Worm (Caenorhabditis elegans) whole organism, young adult: ENCODE measurements around the gene F18F11.4.

Source experiments
- B0019.2 ChIP-seq: fragments of 200-800 bp; sonication (Bioruptor generic); conservative IDR thresholded peaks from 2 replicates; pipeline ENCODE4 v1.3.6; 2022; ENCODE audit warnings: missing genetic modification reagents, missing genetic modification characterization, missing compliant biosample characterization
- B0035.1 ChIP-seq: sonication (generic microtip); optimal IDR thresholded peaks from 2 replicates; lab custom pipeline; 2016; ENCODE audit warnings: missing genetic modification characterization, mild to moderate bottlenecking, missing compliant biosample characterization, missing genotype, missing genetic modification reagents
- B0336.3 ChIP-seq: fragments of 200-800 bp; sonication (Bioruptor generic); IDR thresholded peaks from 2 replicates; pipeline ENCODE4 v1.3.6; 2022; ENCODE audit warnings: missing genetic modification characterization, missing compliant biosample characterization
- C17E4.6 ChIP-seq: fragments of 200-800 bp; sonication (Bioruptor generic); IDR thresholded peaks from 2 replicates; pipeline ENCODE4 v1.3.6; 2022; ENCODE audit warnings: missing genetic modification reagents, missing genetic modification characterization, missing compliant biosample characterization
- D2030.7 ChIP-seq: fragments of 200-800 bp; sonication (Bioruptor generic); IDR thresholded peaks from 2 replicates; pipeline ENCODE4 v1.3.6; 2022; ENCODE audit warnings: missing genetic modification reagents, missing genetic modification characterization, missing compliant biosample characterization
- F23B12.7 ChIP-seq: sonication (generic microtip); optimal IDR thresholded peaks from 2 replicates; lab custom pipeline; 2017; ENCODE audit warnings: missing genetic modification characterization, mild to moderate bottlenecking, missing compliant biosample characterization, antibody characterized with exemption, moderate library complexity; ENCODE audit not compliant: insufficient read depth
- F49E8.2 ChIP-seq: sonication (generic microtip); optimal IDR thresholded peaks from 3 replicates; lab custom pipeline; 2017; ENCODE audit warnings: missing genetic modification characterization, mild to moderate bottlenecking, missing compliant biosample characterization, antibody characterized with exemption, moderate library complexity; ENCODE audit not compliant: insufficient read depth
- Y67H2A.10 ChIP-seq: fragments of 200-800 bp; sonication (Bioruptor generic); conservative IDR thresholded peaks from 2 replicates; pipeline ENCODE4 v1.3.6; 2022; ENCODE audit warnings: missing genetic modification reagents, missing genetic modification characterization, missing compliant biosample characterization
- ama-1 ChIP-seq, 3 experiments: fragments of 150-350 bp in 1 of 3; sonication (generic microtip) in 2 of 3; optimal IDR thresholded peaks; 2 replicates each; lab custom pipeline; 2014 to 2018; ENCODE audit warnings: missing biosample characterization in 2 of 3, missing genetic modification characterization in 2 of 3, missing genetic modification reagents in 2 of 3
- athp-1 ChIP-seq: sonication (generic microtip); optimal IDR thresholded peaks from 2 replicates; lab custom pipeline; 2017; ENCODE audit warnings: mild to moderate bottlenecking, missing genetic modification characterization, missing compliant biosample characterization
- ccch-3 ChIP-seq: fragments of 200-800 bp; sonication (Bioruptor generic); optimal IDR thresholded peaks from 2 replicates; lab custom pipeline; 2018; ENCODE audit warnings: mild to moderate bottlenecking, missing genetic modification characterization, missing compliant biosample characterization
- ceh-100 ChIP-seq: fragments of 200-800 bp; sonication (Bioruptor generic); IDR thresholded peaks from 2 replicates; pipeline ENCODE4 v1.3.6; 2022; ENCODE audit warnings: missing genetic modification reagents, missing genetic modification characterization, missing compliant biosample characterization
- ceh-27 ChIP-seq: fragments of 200-800 bp; sonication (Bioruptor generic); optimal IDR thresholded peaks from 2 replicates; lab custom pipeline; 2018; ENCODE audit warnings: mild to moderate bottlenecking, missing genetic modification characterization, moderate library complexity, missing compliant biosample characterization
- dox-1 ChIP-seq: fragments of 200-800 bp; sonication (Bioruptor generic); IDR thresholded peaks from 2 replicates; pipeline ENCODE4 v1.3.6; 2022; ENCODE audit warnings: missing genetic modification reagents, missing genetic modification characterization, missing compliant biosample characterization
- dpl-1 ChIP-seq: fragments of 150-350 bp; optimal IDR thresholded peaks from 2 replicates; lab custom pipeline; 2014; ENCODE audit warnings: missing biosample characterization, missing genetic modification reagents, missing genetic modification characterization
- efl-1 ChIP-seq: fragments of 150-350 bp; optimal IDR thresholded peaks from 2 replicates; lab custom pipeline; 2014; ENCODE audit warnings: missing biosample characterization, missing genetic modification reagents, missing genetic modification characterization
- egl-18 ChIP-seq: fragments of 200-800 bp; sonication (Bioruptor generic); IDR thresholded peaks from 2 replicates; pipeline ENCODE4 v1.3.6; 2022; ENCODE audit warnings: missing genetic modification reagents, missing genetic modification characterization, missing compliant biosample characterization
- egl-44 ChIP-seq: fragments of 200-800 bp; sonication (Bioruptor generic); IDR thresholded peaks from 2 replicates; pipeline ENCODE4 v1.3.6; 2022; ENCODE audit warnings: missing genetic modification reagents, missing genetic modification characterization, missing compliant biosample characterization
- egrh-3 ChIP-seq: fragments of 200-800 bp; sonication (Bioruptor generic); IDR thresholded peaks from 2 replicates; pipeline ENCODE4 v1.3.6; 2022; ENCODE audit warnings: missing genetic modification reagents, missing genetic modification characterization, missing compliant biosample characterization
- hlh-26 ChIP-seq: fragments of 200-800 bp; sonication (Bioruptor generic); conservative IDR thresholded peaks from 2 replicates; pipeline ENCODE4 v1.3.6; 2022; ENCODE audit warnings: missing genetic modification reagents, missing genetic modification characterization, missing compliant biosample characterization
- hmg-20 ChIP-seq: fragments of 200-800 bp; sonication (Bioruptor generic); IDR thresholded peaks from 2 replicates; pipeline ENCODE4 v1.3.6; 2022; ENCODE audit warnings: missing genetic modification reagents, missing genetic modification characterization, missing compliant biosample characterization
- lag-1 ChIP-seq: fragments of 200-800 bp; sonication (Bioruptor generic); IDR thresholded peaks from 2 replicates; pipeline ENCODE4 v1.3.6; 2022; ENCODE audit warnings: missing genetic modification reagents, missing genetic modification characterization, missing compliant biosample characterization
- let-607 ChIP-seq, 2 experiments: fragments of 200-800 bp in 1 of 2; sonication (Bioruptor generic) in 1 of 2; sonication (generic microtip) in 1 of 2; optimal IDR thresholded peaks; 2 replicates each; lab custom pipeline; 2016 to 2018; ENCODE audit warnings: mild to moderate bottlenecking in 2 of 2, missing compliant biosample characterization in 2 of 2, missing genetic modification characterization in 2 of 2, moderate library complexity in 2 of 2, missing genotype in 1 of 2
- lin-26 ChIP-seq: fragments of 200-800 bp; sonication (Bioruptor generic); IDR thresholded peaks from 2 replicates; pipeline ENCODE4 v1.3.6; 2022; ENCODE audit warnings: missing genetic modification reagents, missing genetic modification characterization, missing compliant biosample characterization
- lin-35 ChIP-seq, 3 experiments: fragments of 150-350 bp in 2 of 3; sonication (generic microtip) in 1 of 3; optimal IDR thresholded peaks; 2 replicates each; lab custom pipeline; 2014 to 2018; ENCODE audit warnings: missing biosample characterization in 3 of 3, missing genetic modification characterization in 3 of 3, missing genetic modification reagents in 3 of 3
- lin-54 ChIP-seq: fragments of 200-800 bp; sonication (Bioruptor generic); optimal IDR thresholded peaks from 2 replicates; lab custom pipeline; 2018; ENCODE audit warnings: mild to moderate bottlenecking, missing genetic modification characterization, missing compliant biosample characterization
- lsl-1 ChIP-seq: fragments of 200-800 bp; sonication (Bioruptor generic); optimal IDR thresholded peaks from 2 replicates; lab custom pipeline; 2018; ENCODE audit warnings: mild to moderate bottlenecking, missing genetic modification characterization, moderate library complexity, missing compliant biosample characterization
- lsy-27 ChIP-seq: sonication (generic microtip); optimal IDR thresholded peaks from 2 replicates; lab custom pipeline; 2017; ENCODE audit warnings: missing genetic modification characterization, mild to moderate bottlenecking, missing compliant biosample characterization, antibody characterized with exemption, missing genotype, borderline replicate concordance; ENCODE audit not compliant: insufficient read depth
- madf-3 ChIP-seq: fragments of 200-800 bp; sonication (Bioruptor generic); IDR thresholded peaks from 2 replicates; pipeline ENCODE4 v1.3.6; 2022; ENCODE audit warnings: missing genetic modification reagents, missing genetic modification characterization, missing compliant biosample characterization
- madf-6 ChIP-seq: fragments of 200-800 bp; sonication (Bioruptor generic); IDR thresholded peaks from 2 replicates; pipeline ENCODE4 v1.3.6; 2022; ENCODE audit warnings: missing genetic modification reagents, missing genetic modification characterization, missing compliant biosample characterization
- mcd-1 ChIP-seq: fragments of 200-800 bp; sonication (Bioruptor generic); IDR thresholded peaks from 2 replicates; pipeline ENCODE4 v1.3.6; 2022; ENCODE audit warnings: missing genetic modification reagents, missing genetic modification characterization, missing compliant biosample characterization
- mes-4 ChIP-seq: sonication (generic microtip); optimal IDR thresholded peaks from 2 replicates; lab custom pipeline; 2016; ENCODE audit warnings: missing genotype, missing genetic modification characterization, missing compliant biosample characterization
- mxl-1 ChIP-seq: sonication (generic microtip); optimal IDR thresholded peaks from 2 replicates; lab custom pipeline; 2016; ENCODE audit warnings: missing genetic modification characterization, missing compliant biosample characterization
- nfyb-1 ChIP-seq: fragments of 200-800 bp; sonication (Bioruptor generic); IDR thresholded peaks from 2 replicates; pipeline ENCODE4 v1.3.6; 2022; ENCODE audit warnings: missing genetic modification reagents, missing genetic modification characterization, missing compliant biosample characterization
- nhr-27 ChIP-seq: fragments of 200-800 bp; sonication (Bioruptor generic); optimal IDR thresholded peaks from 2 replicates; lab custom pipeline; 2018; ENCODE audit warnings: mild to moderate bottlenecking, missing genetic modification characterization, moderate library complexity, missing compliant biosample characterization
- nhr-80 ChIP-seq: sonication (generic microtip); optimal IDR thresholded peaks from 2 replicates; lab custom pipeline; 2016; ENCODE audit warnings: missing genetic modification characterization, missing compliant biosample characterization
- rec-8 ChIP-seq, 2 experiments: sonication (generic microtip); optimal IDR thresholded peaks; 2 replicates each; lab custom pipeline; 2016; ENCODE audit warnings: mild to moderate bottlenecking in 2 of 2, missing genetic modification characterization in 2 of 2, missing genetic modification reagents in 2 of 2, missing genotype in 2 of 2, missing biosample characterization in 1 of 2, missing compliant biosample characterization in 1 of 2, moderate library complexity in 1 of 2
- repo-1 ChIP-seq: sonication (generic microtip); optimal IDR thresholded peaks from 2 replicates; lab custom pipeline; 2017; ENCODE audit warnings: mild to moderate bottlenecking, missing genetic modification characterization, missing compliant biosample characterization
- sea-2 ChIP-seq: fragments of 200-800 bp; sonication (Bioruptor generic); IDR thresholded peaks from 2 replicates; pipeline ENCODE4 v1.3.6; 2022; ENCODE audit warnings: missing genetic modification characterization, missing compliant biosample characterization
- tlf-1 ChIP-seq: fragments of 200-800 bp; sonication (Bioruptor generic); optimal IDR thresholded peaks from 2 replicates; lab custom pipeline; 2018; ENCODE audit warnings: mild to moderate bottlenecking, missing genetic modification characterization, missing compliant biosample characterization
- zim-3 ChIP-seq: sonication (generic microtip); optimal IDR thresholded peaks from 2 replicates; lab custom pipeline; 2017; ENCODE audit warnings: mild to moderate bottlenecking, missing genetic modification characterization, moderate library complexity, missing compliant biosample characterization

Gene F18F11.4

DNA sequence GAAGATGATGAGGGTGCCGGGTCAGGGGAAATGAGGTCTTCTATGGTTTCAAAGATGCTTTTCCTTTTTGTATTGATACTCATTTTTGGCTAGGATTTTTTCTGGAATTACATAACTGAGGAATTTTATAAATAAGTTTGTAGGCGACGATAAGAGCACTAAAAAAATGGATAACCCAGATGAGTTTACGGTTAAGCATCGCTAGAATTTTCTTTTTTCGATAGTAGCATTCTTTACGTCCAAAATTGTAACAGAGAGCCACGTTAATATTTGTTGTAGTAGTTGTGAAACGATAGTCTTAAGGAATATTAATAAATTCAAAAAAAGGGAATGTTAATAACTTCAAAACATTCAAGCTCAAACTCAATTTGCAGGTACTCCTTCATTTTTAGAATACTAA, 17.0 kb upstream of the F18F11.4 start, which contains the start of gene snai-1:
Gene snai-1, minus strand, starts transcription at position 101 of the 400 bp plus-strand sequence.
- TF ChIP-seq repo-1 (tag; lab: Kevin White, UChicago) (no peak), ceh-100 (no peak), mcd-1 (GFP tag; lab: Robert Waterston, UW) (no peak), nfyb-1 (no peak), athp-1 (tag; lab: Kevin White, UChicago) (no peak), rec-8 (tag; optimal IDR thresholded peaks at IDR 0.05; lab: Kevin White, UChicago) (no peak), ama-1 (optimal IDR thresholded peaks at IDR 0.05; lab: Kevin White, UChicago) (no peak), ama-1 (GFP tag; optimal IDR thresholded peaks at IDR 0.05; lab: Kevin White, UChicago) (no peak), dpl-1 (GFP tag; lab: Kevin White, UChicago) (no peak), dox-1 (GFP tag; lab: Robert Waterston, UW) (no peak), lin-35 (GFP tag; optimal IDR thresholded peaks at IDR 0.05; lab: Kevin White, UChicago) (no peak), B0035.1 (tag; lab: Kevin White, UChicago) (no peak), zim-3 (tag; lab: Kevin White, UChicago) (no peak), nhr-27 (tag; lab: Kevin White, UChicago) (no peak), madf-6 (GFP tag; lab: Robert Waterston, UW) (no peak), madf-3 (GFP tag; lab: Robert Waterston, UW) (no peak), F23B12.7 (tag; lab: Kevin White, UChicago) (no peak), hlh-26 (GFP tag; lab: Robert Waterston, UW) (no peak), mxl-1 (no peak)

DNA sequence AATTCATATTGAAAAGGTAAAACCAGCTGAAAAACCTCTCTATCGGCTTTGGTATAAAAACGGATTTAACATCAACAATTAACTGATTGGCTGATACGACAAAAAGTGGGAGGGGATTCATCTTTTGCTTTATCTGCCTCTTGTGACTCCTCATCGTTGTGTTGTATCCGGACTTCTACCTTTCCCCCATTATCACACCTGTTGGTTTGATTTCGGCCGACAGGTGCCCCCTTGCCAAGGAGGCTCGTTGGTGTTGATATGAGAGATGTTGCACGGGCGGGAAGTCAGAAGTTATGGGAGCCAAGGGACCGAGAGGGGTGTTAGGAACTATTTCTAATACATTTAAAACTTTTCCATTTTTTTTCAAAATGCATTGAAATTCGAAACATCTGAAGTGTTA, 16.1 kb upstream of the F18F11.4 start:
- TF ChIP-seq tlf-1 (GFP tag; lab: Kevin White, UChicago) = no peak
- TF ChIP-seq egl-44 = no peak
- TF ChIP-seq ccch-3 = no peak
- TF ChIP-seq Y67H2A.10 (GFP tag; lab: Robert Waterston, UW) = no peak
- TF ChIP-seq lsy-27 (tag; lab: Kevin White, UChicago) = no peak
- no peak for TF ChIP-seq hmg-20
- TF ChIP-seq mes-4 = no peak

DNA sequence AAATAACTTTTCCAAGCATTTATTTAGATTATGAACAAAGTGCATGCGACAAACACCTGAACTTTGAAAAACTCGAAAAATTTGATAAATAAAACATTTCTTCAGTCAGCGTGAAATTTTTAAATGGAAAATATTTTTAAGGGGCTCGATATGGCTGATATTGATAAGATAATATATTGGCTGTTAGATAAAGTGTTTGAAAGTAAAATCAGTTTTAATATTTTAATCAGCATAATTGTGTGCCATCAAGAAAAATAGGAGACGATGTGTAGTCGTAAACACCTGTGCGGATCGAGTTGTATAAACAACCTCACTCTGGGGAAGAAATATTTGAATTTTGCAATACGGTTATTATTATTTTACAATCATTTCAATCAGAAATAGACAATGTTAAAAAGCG, 11.0 kb upstream of the F18F11.4 start:
- TF ChIP-seq Y67H2A.10 (GFP tag; lab: Robert Waterston, UW) = no peak

DNA sequence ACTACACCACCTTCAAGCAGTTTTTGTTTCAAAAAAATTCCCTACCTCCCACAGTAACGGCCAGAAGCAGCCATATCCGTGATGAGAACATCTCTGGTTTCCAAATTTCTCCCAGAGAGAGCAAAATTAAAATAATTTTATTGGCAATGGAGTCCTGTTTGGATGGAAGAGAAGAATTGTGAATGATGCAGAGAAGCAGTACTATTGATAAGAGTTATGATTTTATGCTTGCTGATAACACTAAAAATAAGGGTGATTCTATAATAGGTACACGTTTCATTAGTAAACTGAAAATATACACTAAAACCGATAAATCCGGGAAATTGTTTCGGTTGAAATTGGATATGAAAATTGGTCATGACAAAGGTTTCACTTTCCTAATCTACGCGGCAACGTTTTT, 10.2 kb upstream of the F18F11.4 start, which contains the start of gene dsc-4:
Gene dsc-4, minus strand, starts transcription at position 165 of the 400 bp plus-strand sequence.
- TF ChIP-seq nhr-80 (tag; lab: Kevin White, UChicago) (peak; percentile 1), lin-54 (GFP tag; lab: Kevin White, UChicago) (no peak)

DNA sequence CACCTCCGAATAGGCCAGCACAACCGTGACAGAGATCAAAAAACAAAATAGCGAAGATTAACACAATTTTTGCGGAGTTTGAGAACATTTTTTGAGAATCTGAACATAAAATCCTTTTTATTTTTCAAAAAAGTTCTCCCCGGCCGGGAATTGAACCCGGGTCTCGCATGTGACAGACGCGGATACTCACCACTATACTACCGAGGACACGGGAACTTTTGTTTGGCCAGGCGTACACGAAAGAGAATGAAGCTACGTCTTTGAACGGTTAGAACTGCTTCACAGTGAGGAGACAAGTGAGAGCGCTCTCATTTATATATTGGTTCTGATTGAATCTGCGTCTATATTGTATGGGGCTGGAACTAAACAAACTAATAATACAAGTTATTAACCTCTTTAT, 8.1 kb upstream of the F18F11.4 start, which contains the start of gene grl-26:
Gene grl-26, minus strand, starts transcription at position 318 of the 400 bp plus-strand sequence.
- TF ChIP-seq C17E4.6 (GFP tag; lab: Robert Waterston, UW) (no peak), lag-1 (no peak), lsl-1 (GFP tag; lab: Kevin White, UChicago) (peak; percentile 25), D2030.7 (GFP tag; lab: Robert Waterston, UW) (peak; percentile 78), B0336.3 (GFP tag; lab: Robert Waterston, UW) (peak; percentile 24; the same call in 1 of the 2 replicates), egrh-3 (GFP tag; lab: Robert Waterston, UW) (peak; percentile 48), egl-18 (GFP tag; lab: Robert Waterston, UW) (0 out of 2 replicates have a peak, but pooled peaks have one; percentile 65), madf-6 (GFP tag; lab: Robert Waterston, UW) (peak; percentile 33; the same call in 1 of the 2 replicates), ceh-27 (GFP tag; lab: Kevin White, UChicago) (peak; percentile 28), B0019.2 (GFP tag; lab: Robert Waterston, UW) (no peak), mcd-1 (GFP tag; lab: Robert Waterston, UW) (peak; percentile 63), lin-26 (GFP tag; lab: Robert Waterston, UW) (peak; percentile 90), F49E8.2 (tag; lab: Kevin White, UChicago) (peak; percentile 51), sea-2 (GFP tag; lab: Robert Waterston, UW) (no peak), let-607 (tag; optimal IDR thresholded peaks at IDR 0.05; lab: Kevin White, UChicago) (peak; percentile 6 to 25), efl-1 (no peak), ceh-100 (peak; percentile 41; the same call in 1 of the 2 replicates), nfyb-1 (peak; percentile 55; the same call in 1 of the 2 replicates)
